In the genomic region with DNA sequence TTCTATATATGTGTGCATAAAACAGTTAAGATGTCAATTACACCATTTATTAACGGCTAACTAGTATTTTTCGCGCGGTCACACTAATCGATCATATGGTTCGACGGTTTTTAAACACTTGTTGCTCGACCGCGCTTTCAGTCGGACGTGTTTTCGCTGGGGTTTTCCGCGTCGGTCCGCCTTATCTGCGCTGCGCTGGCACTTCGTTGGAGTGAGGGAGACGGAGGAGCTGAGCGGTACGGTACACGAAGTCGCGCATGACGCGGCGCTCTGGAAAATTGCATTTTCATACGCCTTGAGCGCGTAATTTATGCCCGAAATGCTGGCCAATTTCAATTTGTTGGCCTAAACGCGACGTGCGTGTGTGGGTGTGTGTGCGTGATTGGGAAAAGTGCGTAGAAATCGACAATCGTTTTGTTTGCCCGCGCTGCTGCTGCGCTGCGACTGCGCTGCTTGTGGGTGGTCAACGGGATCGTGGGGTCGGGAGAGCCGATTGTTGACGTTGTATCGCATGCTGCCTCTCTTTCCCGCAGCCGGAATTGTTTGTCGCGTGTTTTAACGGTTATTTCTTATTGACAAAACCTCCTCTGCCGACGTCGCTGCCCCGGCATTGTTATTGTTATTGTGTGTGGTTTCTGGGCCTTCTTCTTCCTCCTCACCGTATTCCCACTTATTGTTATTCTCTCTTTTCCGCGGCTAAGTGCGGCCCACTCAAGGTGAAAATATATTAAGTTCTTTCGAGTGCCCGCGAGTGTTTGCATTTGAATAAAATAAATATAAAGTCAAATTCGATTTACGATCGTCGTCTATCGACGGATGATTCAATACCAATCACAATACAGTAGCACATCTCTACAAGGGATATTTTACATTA, we compare ENCODE assay signal across 1 fruit fly cellular context.
TF ChIP-seq lines count a peak whose summit lies in the region.

Gene Itpr (plus strand): TSS at position 116 of the 874 bp plus-strand sequence.

TF ChIP-seq in whole organism, embryonic, 481 proteins besides CTCF, POLR2A, EP300 and RAD21 (continued from another document):
- TF ChIP-seq Myb (GFP tag; optimal IDR thresholded peaks at IDR 0.05; lab: Kevin White, UChicago): peak; percentile 58
- TF ChIP-seq CG34376 (GFP tag; optimal IDR thresholded peaks at IDR 0.05; lab: Kevin White, UChicago): peak; percentile 15
- TF ChIP-seq Dp (GFP tag; optimal IDR thresholded peaks at IDR 0.05; lab: Kevin White, UChicago): peak; percentile 37
- TF ChIP-seq CG4360 (GFP tag; IDR thresholded peaks at IDR 0.05; lab: Robert Waterston, UW): peak; percentile 9; the same call in 1 of the 2 replicates
